Worm (Caenorhabditis elegans) whole organism, L4 larva: ENCODE results near the gene srh-137.

Experiments
- R02D3.7 ChIP-seq: fragments of 150-350 bp; sonication (generic microtip); optimal IDR thresholded peaks from 3 replicates; lab custom pipeline; 2014; ENCODE audit warnings: missing biosample characterization, missing genetic modification characterization
- Y105C5A.15 ChIP-seq: fragments of 200-800 bp; sonication (Bioruptor generic); IDR thresholded peaks from 2 replicates; pipeline ENCODE4 v1.3.6; 2022; ENCODE audit warnings: missing genetic modification characterization, missing compliant biosample characterization
- aha-1 ChIP-seq: fragments of 150-350 bp; peaks from one replicate; lab custom pipeline; 2014; ENCODE audit warnings: missing biosample characterization, missing genetic modification characterization
- aly-2 ChIP-seq: sonication (generic microtip); optimal IDR thresholded peaks from 2 replicates; lab custom pipeline; 2018; ENCODE audit warnings: missing biosample characterization, missing genetic modification characterization
- ceh-28 ChIP-seq: fragments of 150-350 bp; optimal IDR thresholded peaks from 2 replicates; lab custom pipeline; 2014; ENCODE audit warnings: missing biosample characterization, missing genetic modification reagents, missing genetic modification characterization
- ceh-32 ChIP-seq: sonication (generic microtip); optimal IDR thresholded peaks from 2 replicates; lab custom pipeline; 2016; ENCODE audit warnings: mild to moderate bottlenecking, missing genetic modification characterization, missing compliant biosample characterization; ENCODE audit not compliant: poor library complexity
- ceh-82 ChIP-seq: sonication (generic microtip); optimal IDR thresholded peaks from 2 replicates; lab custom pipeline; 2017; ENCODE audit warnings: missing biosample characterization, missing genetic modification characterization
- ces-1 ChIP-seq: fragments of 150-350 bp; sonication (generic microtip); optimal IDR thresholded peaks from 4 replicates; lab custom pipeline; 2014; ENCODE audit warnings: missing biosample characterization, missing genetic modification reagents, missing genetic modification characterization
- daf-8 ChIP-seq: fragments of 200-800 bp; sonication (Bioruptor generic); IDR thresholded peaks from 2 replicates; pipeline ENCODE4 v1.3.6; 2022; ENCODE audit warnings: missing genetic modification characterization, missing compliant biosample characterization
- dmd-6 ChIP-seq: fragments of 200-800 bp; sonication (Bioruptor generic); IDR thresholded peaks from 2 replicates; pipeline ENCODE4 v1.3.6; 2022; ENCODE audit warnings: missing genetic modification reagents, missing genetic modification characterization, missing compliant biosample characterization
- dmd-9 ChIP-seq: fragments of 200-800 bp; sonication (Bioruptor generic); IDR thresholded peaks from 2 replicates; pipeline ENCODE4 v1.3.6; 2022; ENCODE audit warnings: missing genetic modification reagents, missing genetic modification characterization, missing compliant biosample characterization
- jun-1 ChIP-seq: fragments of 150-350 bp; optimal IDR thresholded peaks from 2 replicates; lab custom pipeline; 2014; ENCODE audit warnings: missing biosample characterization, missing genetic modification reagents, missing genetic modification characterization
- lin-13 ChIP-seq: fragments of 150-350 bp; optimal IDR thresholded peaks from 2 replicates; lab custom pipeline; 2014; ENCODE audit warnings: missing biosample characterization, missing genetic modification reagents, missing genetic modification characterization
- madf-5 ChIP-seq, 2 experiments: fragments of 200-800 bp; sonication (Bioruptor generic); IDR thresholded peaks; 2 replicates each; pipeline ENCODE4 v1.3.6; 2022; ENCODE audit warnings: missing compliant biosample characterization in 2 of 2, missing genetic modification characterization in 2 of 2
- madf-9 ChIP-seq: fragments of 200-800 bp; sonication (Bioruptor generic); conservative IDR thresholded peaks from 2 replicates; pipeline ENCODE4 v1.3.6; 2022; ENCODE audit warnings: missing genetic modification reagents, missing genetic modification characterization, missing compliant biosample characterization
- mxl-2 ChIP-seq: fragments of 200-800 bp; sonication (Bioruptor generic); conservative IDR thresholded peaks from 2 replicates; pipeline ENCODE4 v1.3.6; 2022; ENCODE audit warnings: missing genetic modification reagents, missing genetic modification characterization, missing compliant biosample characterization
- nhr-10 ChIP-seq: fragments of 150-350 bp; optimal IDR thresholded peaks from 2 replicates; lab custom pipeline; 2014; ENCODE audit warnings: missing biosample characterization, missing genetic modification characterization
- nhr-25 ChIP-seq: sonication (generic microtip); optimal IDR thresholded peaks from 2 replicates; lab custom pipeline; 2017; ENCODE audit warnings: missing genetic modification characterization, mild to moderate bottlenecking, missing compliant biosample characterization, antibody characterized with exemption, moderate library complexity, borderline replicate concordance; ENCODE audit not compliant: insufficient read depth
- nhr-42 ChIP-seq: fragments of 200-800 bp; sonication (Bioruptor generic); IDR thresholded peaks from 2 replicates; pipeline ENCODE4 v1.3.6; 2022; ENCODE audit warnings: missing genetic modification characterization, missing compliant biosample characterization
- nhr-48 ChIP-seq: sonication (generic microtip); optimal IDR thresholded peaks from 2 replicates; lab custom pipeline; 2016; ENCODE audit warnings: mild to moderate bottlenecking, missing genetic modification characterization, missing compliant biosample characterization
- pha-4 ChIP-seq, 2 experiments: fragments of 150-350 bp in 1 of 2; fragments of 200-800 bp in 1 of 2; sonication (Bioruptor generic) in 1 of 2; IDR thresholded peaks in 1 of 2; optimal IDR thresholded peaks in 1 of 2; 2 replicates each; pipeline versions ENCODE4 v1.3.6 to Lab custom; 2014 to 2022; ENCODE audit warnings: missing genetic modification characterization in 2 of 2, missing genetic modification reagents in 2 of 2, missing biosample characterization in 1 of 2, missing compliant biosample characterization in 1 of 2
- php-3 ChIP-seq: fragments of 200-800 bp; sonication (Bioruptor generic); IDR thresholded peaks from 2 replicates; pipeline ENCODE4 v1.3.6; 2022; ENCODE audit warnings: missing genetic modification reagents, missing genetic modification characterization, missing compliant biosample characterization
- set-16 ChIP-seq: fragments of 200-800 bp; sonication (Bioruptor generic); IDR thresholded peaks from 2 replicates; pipeline ENCODE4 v1.3.6; 2022; ENCODE audit warnings: missing genetic modification reagents, missing genetic modification characterization, missing compliant biosample characterization
- skn-1 ChIP-seq: fragments of 150-350 bp; optimal IDR thresholded peaks from 2 replicates; lab custom pipeline; 2014; ENCODE audit warnings: missing biosample characterization, missing genetic modification characterization
- spr-1 ChIP-seq: sonication (generic microtip); optimal IDR thresholded peaks from 2 replicates; lab custom pipeline; 2016; ENCODE audit warnings: mild to moderate bottlenecking, missing genetic modification characterization, missing compliant biosample characterization
- tag-97 ChIP-seq: fragments of 200-800 bp; sonication (Bioruptor generic); IDR thresholded peaks from 2 replicates; pipeline ENCODE4 v1.3.6; 2022; ENCODE audit warnings: missing genetic modification characterization, missing compliant biosample characterization
- tra-1 ChIP-seq: fragments of 200-800 bp; sonication (Bioruptor generic); IDR thresholded peaks from 2 replicates; pipeline ENCODE4 v1.3.6; 2022; ENCODE audit warnings: missing genetic modification reagents, missing genetic modification characterization, missing compliant biosample characterization
- unc-130 ChIP-seq: sonication (generic microtip); optimal IDR thresholded peaks from 2 replicates; lab custom pipeline; 2016; ENCODE audit warnings: missing genetic modification reagents, missing genetic modification characterization, missing compliant biosample characterization

srh-137 gene

ce11 chrV:16697178-16697577, 19.3 kb downstream of the srh-137 start, which contains the start of gene srw-41:
TSS of gene srw-41 (plus strand) at chrV:16697478.
- TF ChIP-seq aha-1 (peak; percentile 23), ces-1 (GFP tag; lab: Kevin White, UChicago) (no peak)
- TF ChIP-seq, all 104 proteins: peak for 1

- TF ChIP-seq aha-1 (peak; percentile 71), ceh-32 (no peak)
Measured at ce11 chrV:16695499-16695898, 21.0 kb downstream of the srh-137 start.

DNA sequence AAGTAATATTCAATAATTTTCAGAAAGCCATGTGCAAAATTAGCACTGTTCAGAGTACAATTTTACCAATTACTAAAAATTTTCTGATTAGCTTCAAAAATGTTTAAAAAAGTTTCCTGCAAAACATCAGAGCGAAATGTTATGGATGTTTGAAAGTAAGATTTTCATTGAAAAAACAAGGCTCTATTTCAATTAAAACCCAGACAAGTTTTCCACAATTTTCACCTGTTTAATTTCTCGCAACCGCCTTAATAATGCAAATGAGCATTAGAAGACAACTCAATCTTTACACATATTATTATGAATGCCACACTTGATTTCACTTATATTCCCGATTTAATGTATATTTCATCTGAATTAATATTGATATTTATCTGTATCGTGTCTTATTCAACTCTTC, 21.9 kb downstream of the srh-137 start, which contains the start of gene srz-101:
Gene srz-101, plus strand, starts transcription at position 301 of the 400 bp plus-strand sequence.
- TF ChIP-seq ceh-82 (tag; lab: Kevin White, UChicago): no peak
- TF ChIP-seq Y105C5A.15 (GFP tag; lab: Robert Waterston, UW): no peak
- no peak for TF ChIP-seq mxl-2

DNA sequence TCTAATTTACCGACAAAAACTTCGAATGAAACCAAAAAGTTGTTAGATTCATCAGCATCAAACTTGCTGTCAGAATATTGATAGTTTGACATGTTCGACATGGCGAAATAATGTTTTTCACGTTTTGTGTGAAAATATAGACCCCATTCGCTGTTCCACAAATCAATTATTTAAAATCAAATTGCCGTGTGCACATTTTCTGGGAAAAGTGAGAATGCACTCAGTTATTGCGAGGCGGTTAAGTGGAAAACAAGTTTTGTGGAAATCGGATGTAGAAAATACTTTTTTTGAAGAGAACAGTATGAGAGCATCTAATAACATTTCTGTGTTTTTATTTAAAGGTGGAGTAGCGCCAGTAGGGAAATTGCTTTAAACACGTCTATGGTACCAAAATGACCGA, 22.7 kb downstream of the srh-137 start, which contains the start of gene srw-42:
Gene srw-42, minus strand, starts transcription at position 101 of the 400 bp plus-strand sequence.
- TF ChIP-seq ceh-28 (tag; lab: Kevin White, UChicago) (no peak), dmd-9 (GFP tag; lab: Robert Waterston, UW) (no peak), lin-13 (GFP tag; lab: Kevin White, UChicago) (no peak), tra-1 (GFP tag; lab: Robert Waterston, UW) (no peak), php-3 (GFP tag; lab: Robert Waterston, UW) (no peak), tag-97 (GFP tag; lab: Robert Waterston, UW) (no peak), nhr-42 (GFP tag; lab: Robert Waterston, UW) (no peak), nhr-48 (tag; lab: Kevin White, UChicago) (no peak), aly-2 (tag; lab: Kevin White, UChicago) (no peak), nhr-10 (tag; lab: Kevin White, UChicago) (no peak), skn-1 (tag; lab: Kevin White, UChicago) (no peak), spr-1 (tag; lab: Kevin White, UChicago) (no peak), daf-8 (no peak), madf-9 (GFP tag; lab: Robert Waterston, UW) (no peak)
- TF ChIP-seq, all 104 proteins: peak for 0

DNA sequence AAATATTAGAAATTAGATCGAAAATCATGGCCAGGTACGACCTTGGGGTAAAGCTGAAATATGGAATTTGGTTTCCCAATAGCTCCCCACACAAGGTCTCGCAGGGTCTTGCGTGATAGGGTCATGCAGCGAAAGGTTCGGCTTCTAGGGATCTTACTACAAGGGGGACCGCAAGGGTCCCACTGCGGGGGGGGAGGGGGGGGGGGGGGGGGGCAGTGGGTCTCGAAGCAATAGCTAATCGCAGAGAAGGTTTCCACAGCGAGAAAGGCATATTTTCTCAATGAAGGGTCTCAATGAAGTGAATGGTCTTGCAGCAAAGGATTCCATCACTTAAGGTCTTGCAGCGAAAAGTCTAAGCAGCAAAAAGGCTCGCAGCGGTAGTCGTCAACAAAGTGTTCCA, 23.5 kb downstream of the srh-137 start:
- peak; percentile 92 for TF ChIP-seq set-16 (GFP tag; lab: Robert Waterston, UW)
- no peak for TF ChIP-seq madf-5 (GFP tag; IDR thresholded peaks at IDR 0.05; lab: Robert Waterston, UW)

DNA sequence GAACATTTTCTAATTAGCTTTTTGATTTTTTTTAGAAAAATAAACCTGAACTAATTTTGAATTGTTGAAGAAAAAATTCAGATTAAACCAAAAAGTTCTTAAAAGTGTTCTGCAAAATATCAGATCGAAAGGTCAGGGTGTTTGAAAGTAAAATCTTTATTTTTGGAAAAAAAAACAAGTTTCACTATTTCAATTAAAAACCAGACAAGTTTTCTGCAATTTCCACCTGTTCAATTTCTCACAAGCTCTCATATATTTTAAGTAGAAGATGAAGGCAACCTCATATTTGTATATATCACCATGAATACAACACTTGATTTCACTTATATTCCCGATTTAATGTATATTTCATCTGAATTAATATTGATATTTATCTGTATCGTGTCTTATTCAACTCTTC, 29.2 kb downstream of the srh-137 start, which contains the start of gene srz-102:
Gene srz-102, plus strand, starts transcription at position 301 of the 400 bp plus-strand sequence.
- TF ChIP-seq jun-1 (tag; lab: Kevin White, UChicago): no peak

DNA sequence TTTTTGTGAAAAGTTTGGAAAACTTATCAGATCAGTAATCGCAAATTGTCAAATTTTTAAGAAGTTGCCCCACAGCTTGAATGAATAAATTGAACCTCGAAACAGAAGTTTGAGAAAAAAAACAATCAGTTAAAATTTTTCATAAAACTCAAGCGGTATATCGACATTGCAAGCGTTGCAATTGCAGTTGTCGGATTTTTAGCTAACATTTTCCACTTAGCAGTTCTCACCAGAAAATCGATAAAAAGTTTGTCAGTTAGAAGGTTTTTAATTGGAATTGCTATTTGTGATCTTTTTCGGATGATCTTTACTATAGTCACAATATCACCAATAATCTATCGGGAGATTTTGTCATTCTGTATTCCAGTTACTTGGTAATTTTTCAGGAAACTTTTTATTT, 30.7 kb downstream of the srh-137 start, which contains the start of gene srw-43:
Gene srw-43, plus strand, starts transcription at position 301 of the 400 bp plus-strand sequence.
- TF ChIP-seq R02D3.7 (tag; lab: Kevin White, UChicago): no peak
- TF ChIP-seq dmd-6 (GFP tag; lab: Robert Waterston, UW): no peak
- TF ChIP-seq nhr-25: no peak
- no peak for TF ChIP-seq pha-4 (GFP tag; IDR thresholded peaks at IDR 0.05; lab: Robert Waterston, UW)
- no peak for TF ChIP-seq pha-4 (tag; optimal IDR thresholded peaks at IDR 0.05; lab: Kevin White, UChicago)
- no peak for TF ChIP-seq unc-130 (GFP tag; lab: Kevin White, UChicago)
